Worm (Caenorhabditis elegans) whole organism, young adult: ENCODE measurements around the gene rnp-4.
A peak's percentile ranks its signal among the peaks of the same experiment; 100 is the strongest.

ENCODE experiments used
- B0035.1 ChIP-seq: sonication (generic microtip); optimal IDR thresholded peaks from 2 replicates; lab custom pipeline; 2016; ENCODE audit warnings: missing genetic modification characterization, mild to moderate bottlenecking, missing compliant biosample characterization, missing genotype, missing genetic modification reagents
- C17E4.6 ChIP-seq: fragments of 200-800 bp; sonication (Bioruptor generic); IDR thresholded peaks from 2 replicates; pipeline ENCODE4 v1.3.6; 2022; ENCODE audit warnings: missing genetic modification reagents, missing genetic modification characterization, missing compliant biosample characterization
- D2030.7 ChIP-seq: fragments of 200-800 bp; sonication (Bioruptor generic); IDR thresholded peaks from 2 replicates; pipeline ENCODE4 v1.3.6; 2022; ENCODE audit warnings: missing genetic modification reagents, missing genetic modification characterization, missing compliant biosample characterization
- F22D6.2 ChIP-seq: sonication (generic microtip); optimal IDR thresholded peaks from 2 replicates; lab custom pipeline; 2016; ENCODE audit warnings: mild to moderate bottlenecking, missing genetic modification characterization, missing compliant biosample characterization
- F23B12.7 ChIP-seq: sonication (generic microtip); optimal IDR thresholded peaks from 2 replicates; lab custom pipeline; 2017; ENCODE audit warnings: missing genetic modification characterization, mild to moderate bottlenecking, missing compliant biosample characterization, antibody characterized with exemption, moderate library complexity; ENCODE audit not compliant: insufficient read depth
- F33H1.4 ChIP-seq: fragments of 200-800 bp; sonication (Bioruptor generic); IDR thresholded peaks from 2 replicates; pipeline ENCODE4 v1.3.6; 2022; ENCODE audit warnings: missing genetic modification reagents, missing genetic modification characterization, missing compliant biosample characterization
- F49E8.2 ChIP-seq: sonication (generic microtip); optimal IDR thresholded peaks from 3 replicates; lab custom pipeline; 2017; ENCODE audit warnings: missing genetic modification characterization, mild to moderate bottlenecking, missing compliant biosample characterization, antibody characterized with exemption, moderate library complexity; ENCODE audit not compliant: insufficient read depth
- K12H6.12 ChIP-seq: fragments of 200-800 bp; sonication (Bioruptor generic); optimal IDR thresholded peaks from 2 replicates; lab custom pipeline; 2018; ENCODE audit warnings: mild to moderate bottlenecking, missing genetic modification characterization, missing compliant biosample characterization
- T07F8.4 ChIP-seq: sonication (generic microtip); optimal IDR thresholded peaks from 2 replicates; lab custom pipeline; 2016; ENCODE audit warnings: mild to moderate bottlenecking, missing genetic modification characterization, moderate library complexity, missing compliant biosample characterization
- Y53G8AR.9 ChIP-seq: fragments of 200-800 bp; sonication (Bioruptor generic); conservative IDR thresholded peaks from 2 replicates; pipeline ENCODE4 v1.3.6; 2022; ENCODE audit warnings: missing genetic modification reagents, missing genetic modification characterization, missing compliant biosample characterization
- Y56A3A.18 ChIP-seq: fragments of 200-800 bp; sonication (Bioruptor generic); IDR thresholded peaks from 2 replicates; pipeline ENCODE4 v1.3.6; 2022; ENCODE audit warnings: missing genetic modification reagents, missing genetic modification characterization, missing compliant biosample characterization
- Y79H2A.3 ChIP-seq: fragments of 200-800 bp; sonication (Bioruptor generic); conservative IDR thresholded peaks from 2 replicates; pipeline ENCODE4 v1.3.6; 2022; ENCODE audit warnings: missing genetic modification reagents, missing genetic modification characterization, missing compliant biosample characterization
- ZK185.1 ChIP-seq: sonication (generic microtip); optimal IDR thresholded peaks from 2 replicates; lab custom pipeline; 2016; ENCODE audit warnings: mild to moderate bottlenecking, missing genetic modification characterization, missing compliant biosample characterization; ENCODE audit not compliant: poor library complexity, severe bottlenecking
- aptf-2 ChIP-seq: fragments of 200-800 bp; sonication (Bioruptor generic); conservative IDR thresholded peaks from 2 replicates; pipeline ENCODE4 v1.3.6; 2022; ENCODE audit warnings: missing genetic modification reagents, missing genetic modification characterization, missing compliant biosample characterization
- athp-1 ChIP-seq: sonication (generic microtip); optimal IDR thresholded peaks from 2 replicates; lab custom pipeline; 2017; ENCODE audit warnings: mild to moderate bottlenecking, missing genetic modification characterization, missing compliant biosample characterization
- ceh-100 ChIP-seq: fragments of 200-800 bp; sonication (Bioruptor generic); IDR thresholded peaks from 2 replicates; pipeline ENCODE4 v1.3.6; 2022; ENCODE audit warnings: missing genetic modification reagents, missing genetic modification characterization, missing compliant biosample characterization
- ceh-58 ChIP-seq: fragments of 200-800 bp; sonication (Bioruptor generic); IDR thresholded peaks from 2 replicates; pipeline ENCODE4 v1.3.6; 2022; ENCODE audit warnings: missing genetic modification characterization, missing compliant biosample characterization
- ceh-91 ChIP-seq: fragments of 200-800 bp; sonication (Bioruptor generic); IDR thresholded peaks from 2 replicates; pipeline ENCODE4 v1.3.6; 2022; ENCODE audit warnings: missing genetic modification reagents, missing genetic modification characterization, missing compliant biosample characterization
- die-1 ChIP-seq: sonication (generic microtip); optimal IDR thresholded peaks from 2 replicates; lab custom pipeline; 2016; ENCODE audit warnings: missing genotype, mild to moderate bottlenecking, missing genetic modification characterization, missing compliant biosample characterization
- egl-44 ChIP-seq: fragments of 200-800 bp; sonication (Bioruptor generic); IDR thresholded peaks from 2 replicates; pipeline ENCODE4 v1.3.6; 2022; ENCODE audit warnings: missing genetic modification reagents, missing genetic modification characterization, missing compliant biosample characterization
- egrh-3 ChIP-seq: fragments of 200-800 bp; sonication (Bioruptor generic); IDR thresholded peaks from 2 replicates; pipeline ENCODE4 v1.3.6; 2022; ENCODE audit warnings: missing genetic modification reagents, missing genetic modification characterization, missing compliant biosample characterization
- fkh-3 ChIP-seq: sonication (generic microtip); optimal IDR thresholded peaks from 2 replicates; lab custom pipeline; 2016; ENCODE audit warnings: mild to moderate bottlenecking, missing genetic modification characterization, missing compliant biosample characterization
- hlh-12 ChIP-seq: sonication (generic microtip); optimal IDR thresholded peaks from 2 replicates; lab custom pipeline; 2016; ENCODE audit warnings: missing genetic modification characterization, missing compliant biosample characterization
- hmg-20 ChIP-seq: fragments of 200-800 bp; sonication (Bioruptor generic); IDR thresholded peaks from 2 replicates; pipeline ENCODE4 v1.3.6; 2022; ENCODE audit warnings: missing genetic modification reagents, missing genetic modification characterization, missing compliant biosample characterization
- hrde-1 ChIP-seq: sonication (generic microtip); optimal IDR thresholded peaks from 2 replicates; lab custom pipeline; 2016; ENCODE audit warnings: missing genetic modification characterization, mild to moderate bottlenecking, missing compliant biosample characterization, moderate library complexity, missing genotype, missing genetic modification reagents, borderline replicate concordance
- let-526 ChIP-seq: fragments of 200-800 bp; sonication (Bioruptor generic); IDR thresholded peaks from 2 replicates; pipeline ENCODE4 v1.3.6; 2022; ENCODE audit warnings: missing genetic modification reagents, missing genetic modification characterization, missing compliant biosample characterization
- lin-26 ChIP-seq: fragments of 200-800 bp; sonication (Bioruptor generic); IDR thresholded peaks from 2 replicates; pipeline ENCODE4 v1.3.6; 2022; ENCODE audit warnings: missing genetic modification reagents, missing genetic modification characterization, missing compliant biosample characterization
- lin-35 ChIP-seq, 3 experiments: fragments of 150-350 bp in 2 of 3; sonication (generic microtip) in 1 of 3; optimal IDR thresholded peaks; 2 replicates each; lab custom pipeline; 2014 to 2018; ENCODE audit warnings: missing biosample characterization in 3 of 3, missing genetic modification characterization in 3 of 3, missing genetic modification reagents in 3 of 3
- lsl-1 ChIP-seq: fragments of 200-800 bp; sonication (Bioruptor generic); optimal IDR thresholded peaks from 2 replicates; lab custom pipeline; 2018; ENCODE audit warnings: mild to moderate bottlenecking, missing genetic modification characterization, moderate library complexity, missing compliant biosample characterization
- lsy-27 ChIP-seq: sonication (generic microtip); optimal IDR thresholded peaks from 2 replicates; lab custom pipeline; 2017; ENCODE audit warnings: missing genetic modification characterization, mild to moderate bottlenecking, missing compliant biosample characterization, antibody characterized with exemption, missing genotype, borderline replicate concordance; ENCODE audit not compliant: insufficient read depth
- madf-3 ChIP-seq: fragments of 200-800 bp; sonication (Bioruptor generic); IDR thresholded peaks from 2 replicates; pipeline ENCODE4 v1.3.6; 2022; ENCODE audit warnings: missing genetic modification reagents, missing genetic modification characterization, missing compliant biosample characterization
- mes-4 ChIP-seq: sonication (generic microtip); optimal IDR thresholded peaks from 2 replicates; lab custom pipeline; 2016; ENCODE audit warnings: missing genotype, missing genetic modification characterization, missing compliant biosample characterization
- nhr-27 ChIP-seq: fragments of 200-800 bp; sonication (Bioruptor generic); optimal IDR thresholded peaks from 2 replicates; lab custom pipeline; 2018; ENCODE audit warnings: mild to moderate bottlenecking, missing genetic modification characterization, moderate library complexity, missing compliant biosample characterization
- nhr-80 ChIP-seq: sonication (generic microtip); optimal IDR thresholded peaks from 2 replicates; lab custom pipeline; 2016; ENCODE audit warnings: missing genetic modification characterization, missing compliant biosample characterization
- pha-4 ChIP-seq: fragments of 150-350 bp; sonication (generic microtip); optimal IDR thresholded peaks from 2 replicates; lab custom pipeline; 2014; ENCODE audit warnings: missing biosample characterization, missing genetic modification reagents, missing genetic modification characterization
- repo-1 ChIP-seq: sonication (generic microtip); optimal IDR thresholded peaks from 2 replicates; lab custom pipeline; 2017; ENCODE audit warnings: mild to moderate bottlenecking, missing genetic modification characterization, missing compliant biosample characterization
- rpc-1 ChIP-seq, 2 experiments: fragments of 150-350 bp in 1 of 2; sonication (generic microtip) in 1 of 2; optimal IDR thresholded peaks; 2 replicates each; lab custom pipeline; 2014 to 2018; ENCODE audit warnings: missing biosample characterization in 1 of 2, missing genetic modification characterization in 1 of 2, missing genetic modification reagents in 1 of 2, missing genotype in 1 of 2
- snpc-1.3 ChIP-seq: sonication (generic microtip); optimal IDR thresholded peaks from 2 replicates; lab custom pipeline; 2017; ENCODE audit warnings: missing genetic modification characterization, mild to moderate bottlenecking, missing compliant biosample characterization, antibody characterized with exemption, moderate library complexity, missing genotype, missing genetic modification reagents; ENCODE audit not compliant: insufficient read depth
- tbp1 ChIP-seq: fragments of 200-800 bp; sonication (Bioruptor generic); optimal IDR thresholded peaks from 2 replicates; lab custom pipeline; 2018; ENCODE audit warnings: mild to moderate bottlenecking, missing genetic modification characterization, missing compliant biosample characterization
- xnd-1 ChIP-seq: sonication (generic microtip); optimal IDR thresholded peaks from 2 replicates; lab custom pipeline; 2016; ENCODE audit warnings: missing genotype, missing genetic modification reagents, missing genetic modification characterization, missing compliant biosample characterization
- zim-3 ChIP-seq: sonication (generic microtip); optimal IDR thresholded peaks from 2 replicates; lab custom pipeline; 2017; ENCODE audit warnings: mild to moderate bottlenecking, missing genetic modification characterization, moderate library complexity, missing compliant biosample characterization
- ztf-18 ChIP-seq: sonication (generic microtip); optimal IDR thresholded peaks from 2 replicates; lab custom pipeline; 2016; ENCODE audit warnings: missing genotype, mild to moderate bottlenecking, missing genetic modification characterization, missing compliant biosample characterization
- ztf-26 ChIP-seq: sonication (generic microtip); optimal IDR thresholded peaks from 2 replicates; lab custom pipeline; 2017; ENCODE audit warnings: missing genetic modification characterization, missing compliant biosample characterization
- ztf-28 ChIP-seq: fragments of 200-800 bp; sonication (Bioruptor generic); IDR thresholded peaks from 2 replicates; pipeline ENCODE4 v1.3.6; 2022; ENCODE audit warnings: missing genetic modification reagents, missing genetic modification characterization, missing compliant biosample characterization
- ztf-3 ChIP-seq: fragments of 200-800 bp; sonication (Bioruptor generic); optimal IDR thresholded peaks from 2 replicates; lab custom pipeline; 2018; ENCODE audit warnings: mild to moderate bottlenecking, missing genetic modification characterization, missing compliant biosample characterization
- ztf-6 ChIP-seq: fragments of 200-800 bp; sonication (Bioruptor generic); IDR thresholded peaks from 2 replicates; pipeline ENCODE4 v1.3.6; 2022; ENCODE audit warnings: missing genetic modification reagents, missing genetic modification characterization, missing compliant biosample characterization

Gene rnp-4

DNA sequence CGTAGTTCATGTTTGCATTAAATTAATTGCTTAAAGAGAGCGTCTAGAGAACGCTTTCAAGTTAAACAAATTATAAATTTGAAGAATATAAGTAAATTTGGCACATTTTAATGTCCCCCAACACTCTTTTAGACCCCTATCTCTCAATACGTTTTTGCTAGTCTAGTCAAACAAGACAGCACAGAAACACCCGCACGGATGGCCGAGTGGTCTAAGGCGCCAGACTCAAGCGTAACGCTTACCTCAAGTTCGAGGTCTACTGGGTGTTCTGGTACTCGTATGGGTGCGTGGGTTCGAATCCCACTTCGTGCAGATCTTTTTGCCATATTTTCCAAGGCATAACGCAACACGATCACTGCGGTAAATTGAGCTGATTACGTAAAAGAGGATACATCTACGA is 43.8 kb upstream of the rnp-4 start (continued):
- TF ChIP-seq ceh-58 (no peak), tbp1 (GFP tag; lab: Kevin White, UChicago) (peak; percentile 90), madf-3 (GFP tag; lab: Robert Waterston, UW) (no peak), F22D6.2 (no peak), repo-1 (tag; lab: Kevin White, UChicago) (no peak), zim-3 (tag; lab: Kevin White, UChicago) (no peak), ZK185.1 (tag; lab: Kevin White, UChicago) (no peak), nhr-80 (peak; percentile 4), hlh-12 (tag; lab: Kevin White, UChicago) (no peak), athp-1 (tag; lab: Kevin White, UChicago) (peak; percentile 10), ztf-3 (GFP tag; lab: Kevin White, UChicago) (no peak), fkh-3 (no peak), lin-35 (GFP tag; optimal IDR thresholded peaks at IDR 0.05; lab: Kevin White, UChicago) (no peak), ceh-100 (GFP tag; lab: Robert Waterston, UW) (no peak), F33H1.4 (GFP tag; lab: Robert Waterston, UW) (peak; percentile 24; the same call in 1 of the 2 replicates), C17E4.6 (GFP tag; lab: Robert Waterston, UW) (no peak), lsl-1 (GFP tag; lab: Kevin White, UChicago) (peak; percentile 52), snpc-1.3 (tag; lab: Kevin White, UChicago) (no peak), ztf-26 (no peak), aptf-2 (GFP tag; lab: Robert Waterston, UW) (no peak), ztf-18 (tag; lab: Kevin White, UChicago) (peak; percentile 22), D2030.7 (GFP tag; lab: Robert Waterston, UW) (peak; percentile 62), B0035.1 (tag; lab: Kevin White, UChicago) (no peak), T07F8.4 (tag; lab: Kevin White, UChicago) (peak; percentile 8), ztf-28 (GFP tag; lab: Robert Waterston, UW) (no peak), egl-44 (GFP tag; lab: Robert Waterston, UW) (0 out of 2 replicates have a peak, but pooled peaks have one; percentile 35), ztf-6 (GFP tag; lab: Robert Waterston, UW) (0 out of 2 replicates have a peak, but pooled peaks have one; percentile 29), rpc-1 (optimal IDR thresholded peaks at IDR 0.05; lab: Kevin White, UChicago) (peak; percentile 65), rpc-1 (tag; optimal IDR thresholded peaks at IDR 0.05; lab: Kevin White, UChicago) (peak; percentile 80), F49E8.2 (tag; lab: Kevin White, UChicago) (no peak), hmg-20 (GFP tag; lab: Robert Waterston, UW) (no peak), nhr-27 (tag; lab: Kevin White, UChicago) (no peak), Y53G8AR.9 (GFP tag; lab: Robert Waterston, UW) (no peak), mes-4 (no peak), Y79H2A.3 (GFP tag; lab: Robert Waterston, UW) (no peak), lin-26 (GFP tag; lab: Robert Waterston, UW) (peak; percentile 78), K12H6.12 (no peak), egrh-3 (no peak), die-1 (peak; percentile 46), hrde-1 (tag; lab: Kevin White, UChicago) (no peak), xnd-1 (tag; lab: Kevin White, UChicago) (no peak), lsy-27 (no peak), F23B12.7 (tag; lab: Kevin White, UChicago) (no peak), let-526 (GFP tag; lab: Robert Waterston, UW) (no peak), ceh-91 (no peak), Y56A3A.18 (no peak), pha-4 (tag; lab: Kevin White, UChicago) (no peak)
